Fruit fly (Drosophila melanogaster) whole organism, embryonic: ENCODE measurements around the gene CG16789.

ENCODE experiments used
- Antp ChIP-seq: fragments of 200-800 bp; sonication (Bioruptor generic); optimal IDR thresholded peaks from 3 replicates; lab custom pipeline; 2016; ENCODE audit warnings: missing biosample characterization, missing genetic modification characterization
- Blimp-1 ChIP-seq: fragments of 200-800 bp; sonication (Bioruptor generic); optimal IDR thresholded peaks from 3 replicates; lab custom pipeline; 2018; ENCODE audit warnings: missing biosample characterization, missing genetic modification characterization, mild to moderate bottlenecking, moderate library complexity, missing genetic modification reagents
- Bteb2 ChIP-seq: fragments of 200-800 bp; sonication (Bioruptor generic); optimal IDR thresholded peaks from 2 replicates; lab custom pipeline; 2016; ENCODE audit warnings: missing biosample characterization, missing genetic modification characterization
- CG11247 ChIP-seq: fragments of 200-800 bp; sonication (Bioruptor generic); IDR thresholded peaks from 2 replicates; pipeline ENCODE4 v1.3.6; 2022; ENCODE audit warnings: missing biosample characterization, missing genetic modification characterization
- CG13624 ChIP-seq: fragments of 200-800 bp; sonication (Bioruptor generic); optimal IDR thresholded peaks from 2 replicates; lab custom pipeline; 2016; ENCODE audit warnings: missing biosample characterization, missing genetic modification characterization
- CG15073 ChIP-seq: fragments of 200-800 bp; sonication (Bioruptor generic); optimal IDR thresholded peaks from 2 replicates; lab custom pipeline; 2016; ENCODE audit warnings: missing biosample characterization, missing genetic modification characterization
- CG15601 ChIP-seq: fragments of 200-800 bp; sonication (Bioruptor generic); optimal IDR thresholded peaks from 3 replicates; lab custom pipeline; 2019; ENCODE audit warnings: missing biosample characterization, mild to moderate bottlenecking, missing genetic modification characterization, moderate library complexity
- CG15696 ChIP-seq: fragments of 200-800 bp; sonication (Bioruptor generic); optimal IDR thresholded peaks from 2 replicates; lab custom pipeline; 2019; ENCODE audit warnings: missing biosample characterization, mild to moderate bottlenecking, missing genetic modification characterization, moderate library complexity
- CG1602 ChIP-seq: fragments of 200-800 bp; sonication (Bioruptor generic); optimal IDR thresholded peaks from 3 replicates; lab custom pipeline; 2016; ENCODE audit warnings: missing biosample characterization, missing genetic modification characterization
- CG2875 ChIP-seq: fragments of 200-800 bp; sonication (Bioruptor generic); optimal IDR thresholded peaks from 2 replicates; lab custom pipeline; 2017; ENCODE audit warnings: missing biosample characterization, mild to moderate bottlenecking, missing genetic modification characterization, missing genetic modification reagents
- CG3407 ChIP-seq: fragments of 200-800 bp; sonication (Bioruptor generic); optimal IDR thresholded peaks from 2 replicates; lab custom pipeline; 2018; ENCODE audit warnings: missing biosample characterization, mild to moderate bottlenecking, missing genetic modification characterization
- CG34422 ChIP-seq: fragments of 200-800 bp; sonication (Bioruptor generic); IDR thresholded peaks from 3 replicates; pipeline ENCODE4 v1.3.6; 2022; ENCODE audit warnings: missing biosample characterization, missing genetic modification characterization
- CG4404 ChIP-seq: fragments of 200-800 bp; sonication (Bioruptor generic); IDR thresholded peaks from 2 replicates; pipeline ENCODE4 v1.3.6; 2022; ENCODE audit warnings: missing biosample characterization, missing genetic modification characterization
- CG4707 ChIP-seq: fragments of 200-800 bp; sonication (Bioruptor generic); optimal IDR thresholded peaks from 2 replicates; lab custom pipeline; 2018; ENCODE audit warnings: missing biosample characterization, mild to moderate bottlenecking, missing genetic modification characterization, moderate library complexity
- CG4854 ChIP-seq: fragments of 200-800 bp; sonication (Bioruptor generic); optimal IDR thresholded peaks from 2 replicates; lab custom pipeline; 2016; ENCODE audit warnings: missing biosample characterization, missing genetic modification characterization, inconsistent platforms
- CG5245 ChIP-seq: fragments of 200-800 bp; sonication (Bioruptor generic); optimal IDR thresholded peaks from 3 replicates; lab custom pipeline; 2016; ENCODE audit warnings: missing biosample characterization, missing genetic modification characterization
- CG6654 ChIP-seq: fragments of 200-800 bp; sonication (Bioruptor generic); optimal IDR thresholded peaks from 2 replicates; lab custom pipeline; 2017; ENCODE audit warnings: missing biosample characterization, mild to moderate bottlenecking, missing genetic modification characterization
- CG7839 ChIP-seq: fragments of 200-800 bp; sonication (Bioruptor generic); optimal IDR thresholded peaks from 3 replicates; lab custom pipeline; 2018; ENCODE audit warnings: missing biosample characterization, mild to moderate bottlenecking, missing genetic modification characterization, moderate library complexity
- CG8359 ChIP-seq: fragments of 200-800 bp; sonication (Bioruptor generic); optimal IDR thresholded peaks from 2 replicates; lab custom pipeline; 2017; ENCODE audit warnings: missing biosample characterization, mild to moderate bottlenecking, missing genetic modification characterization, borderline replicate concordance
- Dbx ChIP-seq: fragments of 200-800 bp; sonication (Bioruptor generic); IDR thresholded peaks from 3 replicates; pipeline ENCODE4 v1.3.6; 2022; ENCODE audit warnings: missing biosample characterization, missing genetic modification characterization
- Deaf1 ChIP-seq: fragments of 200-800 bp; optimal IDR thresholded peaks from 3 replicates; lab custom pipeline; 2019; ENCODE audit warnings: missing biosample characterization, mild to moderate bottlenecking, missing genetic modification characterization, moderate library complexity
- Dfd ChIP-seq, 2 experiments: fragments of >200 bp; optimal IDR thresholded peaks; 2 replicates each; lab custom pipeline; 2017; ENCODE audit warnings: missing biosample characterization in 2 of 2, missing genetic modification characterization in 2 of 2
- Drgx ChIP-seq: fragments of 200-800 bp; sonication (Bioruptor generic); IDR thresholded peaks from 2 replicates; pipeline ENCODE4 v1.3.6; 2022; ENCODE audit warnings: missing biosample characterization, missing genetic modification characterization
- Hand ChIP-seq: fragments of 200-800 bp; sonication (Bioruptor generic); optimal IDR thresholded peaks from 2 replicates; lab custom pipeline; 2017; ENCODE audit warnings: mild to moderate bottlenecking, missing biosample characterization, missing genetic modification reagents, missing genetic modification characterization
- Hr51 ChIP-seq, 2 experiments: fragments of 200-800 bp; sonication (Bioruptor generic); optimal IDR thresholded peaks; 2 replicates in 1 of 2; 3 replicates in 1 of 2; lab custom pipeline; 2016 to 2018; ENCODE audit warnings: missing biosample characterization in 2 of 2, missing genetic modification characterization in 2 of 2, mild to moderate bottlenecking in 1 of 2, moderate library complexity in 1 of 2
- Kr ChIP-seq: fragments of 200-800 bp; sonication (Bioruptor generic); optimal IDR thresholded peaks from 2 replicates; lab custom pipeline; 2017; ENCODE audit warnings: missing biosample characterization, mild to moderate bottlenecking, missing genetic modification characterization
- Meics ChIP-seq: fragments of 200-800 bp; sonication (Bioruptor generic); optimal IDR thresholded peaks from 2 replicates; lab custom pipeline; 2017; ENCODE audit warnings: missing biosample characterization, mild to moderate bottlenecking, missing genetic modification characterization
- Mes4 ChIP-seq: fragments of 200-800 bp; sonication (Bioruptor generic); optimal IDR thresholded peaks from 2 replicates; lab custom pipeline; 2016; ENCODE audit warnings: missing biosample characterization, missing genetic modification characterization
- Ravus ChIP-seq: fragments of 200-800 bp; sonication (Bioruptor generic); IDR thresholded peaks from 2 replicates; pipeline ENCODE4 v1.3.6; 2022; ENCODE audit warnings: missing biosample characterization, missing genetic modification characterization
- Xbp1 ChIP-seq: fragments of 200-800 bp; sonication (Bioruptor generic); optimal IDR thresholded peaks from 3 replicates; lab custom pipeline; 2016; ENCODE audit warnings: missing biosample characterization, mild to moderate bottlenecking, missing genetic modification characterization
- YL-1 ChIP-seq: fragments of 200-800 bp; sonication (Bioruptor generic); optimal IDR thresholded peaks from 3 replicates; lab custom pipeline; 2017; ENCODE audit warnings: missing biosample characterization, mild to moderate bottlenecking, missing genetic modification characterization
- amos ChIP-seq: fragments of 200-800 bp; sonication (Bioruptor generic); IDR thresholded peaks from 2 replicates; pipeline ENCODE4 v1.3.6; 2022; ENCODE audit warnings: missing biosample characterization, missing genetic modification characterization; ENCODE audit not compliant: partially characterized antibody
- danr ChIP-seq: fragments of 200-800 bp; sonication (Bioruptor generic); IDR thresholded peaks from 2 replicates; pipeline ENCODE4 v1.3.6; 2022; ENCODE audit warnings: missing biosample characterization, missing genetic modification characterization
- dm ChIP-seq: fragments of 200-800 bp; sonication (Bioruptor generic); optimal IDR thresholded peaks from 3 replicates; lab custom pipeline; 2016; ENCODE audit warnings: missing biosample characterization, missing genetic modification characterization
- dmrt99B ChIP-seq: fragments of 200-800 bp; sonication (Bioruptor generic); optimal IDR thresholded peaks from 2 replicates; lab custom pipeline; 2018; ENCODE audit warnings: missing biosample characterization, mild to moderate bottlenecking, missing genetic modification characterization, moderate library complexity
- dpn ChIP-seq, 2 experiments: fragments of 200-800 bp; sonication (Bioruptor generic); optimal IDR thresholded peaks; 3 replicates each; lab custom pipeline; 2016; ENCODE audit warnings: missing biosample characterization in 2 of 2, missing genetic modification characterization in 2 of 2
- ewg ChIP-seq: fragments of 200-800 bp; sonication (Bioruptor generic); optimal IDR thresholded peaks from 3 replicates; lab custom pipeline; 2017; ENCODE audit warnings: mild to moderate bottlenecking, missing biosample characterization, missing genetic modification reagents, missing genetic modification characterization
- fd102C ChIP-seq: fragments of 200-800 bp; sonication (Bioruptor generic); optimal IDR thresholded peaks from 2 replicates; lab custom pipeline; 2018; ENCODE audit warnings: missing biosample characterization, mild to moderate bottlenecking, missing genetic modification characterization, moderate library complexity
- fd96Cb ChIP-seq: fragments of 200-800 bp; sonication (Bioruptor generic); optimal IDR thresholded peaks from 2 replicates; lab custom pipeline; 2018; ENCODE audit warnings: missing biosample characterization, mild to moderate bottlenecking, missing genetic modification characterization, moderate library complexity
- jing ChIP-seq: fragments of 200-800 bp; sonication (Bioruptor generic); optimal IDR thresholded peaks from 2 replicates; lab custom pipeline; 2018; ENCODE audit warnings: missing biosample characterization, mild to moderate bottlenecking, missing genetic modification characterization
- mam ChIP-seq: fragments of 200-800 bp; sonication (Bioruptor generic); optimal IDR thresholded peaks from 3 replicates; lab custom pipeline; 2016; ENCODE audit warnings: missing biosample characterization, missing genetic modification characterization
- pb ChIP-seq: fragments of 200-800 bp; sonication (Bioruptor generic); optimal IDR thresholded peaks from 3 replicates; lab custom pipeline; 2016; ENCODE audit warnings: missing biosample characterization, missing genetic modification characterization
- pfk ChIP-seq: fragments of 200-800 bp; sonication (Bioruptor generic); optimal IDR thresholded peaks from 2 replicates; lab custom pipeline; 2018; ENCODE audit warnings: missing biosample characterization, mild to moderate bottlenecking, missing genetic modification characterization, moderate library complexity
- phol ChIP-seq: fragments of 200-800 bp; sonication (Bioruptor generic); optimal IDR thresholded peaks from 3 replicates; lab custom pipeline; 2018; ENCODE audit warnings: missing biosample characterization, mild to moderate bottlenecking, missing genetic modification characterization, moderate library complexity
- psq ChIP-seq: fragments of 200-800 bp; sonication (Bioruptor generic); optimal IDR thresholded peaks from 2 replicates; lab custom pipeline; 2017; ENCODE audit warnings: missing biosample characterization, missing genetic modification characterization
- slbo ChIP-seq: fragments of 200-800 bp; sonication (Bioruptor generic); IDR thresholded peaks from 2 replicates; pipeline ENCODE4 v1.3.6; 2022; ENCODE audit warnings: missing biosample characterization, missing genetic modification characterization
- ssp ChIP-seq: fragments of 200-800 bp; sonication (Bioruptor generic); IDR thresholded peaks from 2 replicates; pipeline ENCODE4 v1.3.6; 2022; ENCODE audit warnings: missing biosample characterization, missing genetic modification characterization
- tap ChIP-seq: fragments of 200-800 bp; optimal IDR thresholded peaks from 3 replicates; lab custom pipeline; 2019; ENCODE audit warnings: missing biosample characterization, mild to moderate bottlenecking, missing genetic modification characterization, moderate library complexity
- tin ChIP-seq: fragments of 200-800 bp; sonication (Bioruptor generic); optimal IDR thresholded peaks from 3 replicates; lab custom pipeline; 2016; ENCODE audit warnings: missing biosample characterization, missing genetic modification characterization
- tx ChIP-seq: fragments of 200-800 bp; sonication (Bioruptor generic); optimal IDR thresholded peaks from 2 replicates; lab custom pipeline; 2016; ENCODE audit warnings: missing biosample characterization, missing genetic modification characterization
- zf30C ChIP-seq: fragments of 200-800 bp; sonication (Bioruptor generic); optimal IDR thresholded peaks from 3 replicates; lab custom pipeline; 2018; ENCODE audit warnings: missing biosample characterization, mild to moderate bottlenecking, missing genetic modification characterization

Gene CG16789

DNA sequence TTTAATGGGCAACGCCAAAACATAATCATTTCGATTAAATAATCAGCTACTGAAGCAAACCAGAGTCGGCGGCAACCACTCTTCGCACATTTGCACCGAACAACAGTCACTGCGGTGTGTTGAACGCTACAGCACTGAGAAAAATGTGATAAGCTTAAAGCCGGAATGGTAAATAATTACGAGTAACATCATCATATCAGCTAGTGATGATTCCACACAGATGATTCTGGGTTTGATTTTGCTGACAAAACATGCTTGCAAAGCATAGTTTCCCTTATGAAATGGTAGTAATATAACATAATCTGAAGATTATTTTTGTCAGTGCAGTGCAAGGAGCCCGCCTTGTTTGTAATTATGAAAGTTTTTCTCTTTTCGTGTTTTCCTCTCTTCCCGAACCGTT lies 32.1 kb downstream of the CG16789 start (continued):
- TF ChIP-seq CG6654 (no peak), phol (tag; lab: Kevin White, UChicago) (peak; percentile 75), Kr (no peak), Hr51 (GFP tag; optimal IDR thresholded peaks at IDR 0.05; lab: Kevin White, UChicago) (peak; percentile 14 to 59), Deaf1 (no peak), ewg (GFP tag; lab: Kevin White, UChicago) (peak; percentile 48), tap (tag; lab: Kevin White, UChicago) (peak; percentile 38), CG11247 (GFP tag; lab: Robert Waterston, UW) (no peak), dmrt99B (tag; lab: Kevin White, UChicago) (peak; percentile 71), CG5245 (peak; percentile 59), Mes4 (GFP tag; lab: Kevin White, UChicago) (peak; percentile 36), ssp (GFP tag; lab: Robert Waterston, UW) (peak; percentile 33; the same call in 1 of the 2 replicates), dm (GFP tag; lab: Kevin White, UChicago) (no peak), YL-1 (GFP tag; lab: Kevin White, UChicago) (no peak), jing (GFP tag; lab: Kevin White, UChicago) (peak; percentile 54), slbo (GFP tag; lab: Robert Waterston, UW) (peak; percentile 8; the same call in 1 of the 2 replicates), Bteb2 (GFP tag; lab: Kevin White, UChicago) (no peak), CG4404 (GFP tag; lab: Robert Waterston, UW) (peak; percentile 58), CG15696 (tag; lab: Kevin White, UChicago) (peak; percentile 12), Drgx (GFP tag; lab: Robert Waterston, UW) (peak; percentile 73), Blimp-1 (GFP tag; lab: Kevin White, UChicago) (peak; percentile 74), CG4707 (peak; percentile 42), CG2875 (GFP tag; lab: Kevin White, UChicago) (peak; percentile 54), Ravus (GFP tag; lab: Robert Waterston, UW) (no peak), CG15601 (peak; percentile 19), Dfd (GFP tag; optimal IDR thresholded peaks at IDR 0.05; lab: Kevin White, UChicago) (no peak), CG15073 (no peak), CG3407 (GFP tag; lab: Kevin White, UChicago) (peak; percentile 54), amos (GFP tag; lab: Robert Waterston, UW) (no peak), fd96Cb (tag; lab: Kevin White, UChicago) (peak; percentile 75), Antp (GFP tag; lab: Kevin White, UChicago) (peak; percentile 58), pfk (GFP tag; lab: Kevin White, UChicago) (no peak), mam (GFP tag; lab: Kevin White, UChicago) (no peak), CG8359 (GFP tag; lab: Kevin White, UChicago) (peak; percentile 53), dpn (GFP tag; optimal IDR thresholded peaks at IDR 0.05; lab: Kevin White, UChicago) (peak in 1 of 2 experiments; percentile 20), CG34422 (GFP tag; lab: Robert Waterston, UW) (0 out of 3 replicates have a peak, but pooled peaks have one; percentile 15), Hand (no peak), tin (GFP tag; lab: Kevin White, UChicago) (peak; percentile 64), CG1602 (GFP tag; lab: Kevin White, UChicago) (peak; percentile 49), Meics (GFP tag; lab: Kevin White, UChicago) (no peak), Xbp1 (GFP tag; lab: Kevin White, UChicago) (peak; percentile 64), tx (GFP tag; lab: Kevin White, UChicago) (no peak), fd102C (GFP tag; lab: Kevin White, UChicago) (no peak), pb (no peak), Dbx (GFP tag; lab: Robert Waterston, UW) (no peak), CG7839 (tag; lab: Kevin White, UChicago) (peak; percentile 21), CG13624 (GFP tag; lab: Kevin White, UChicago) (no peak), danr (GFP tag; lab: Robert Waterston, UW) (no peak), zf30C (GFP tag; lab: Kevin White, UChicago) (peak; percentile 41), CG4854 (no peak), psq (no peak)
